Fruit fly (Drosophila melanogaster): ENCODE data around the gene CG10804.

CG10804 gene

DNA sequence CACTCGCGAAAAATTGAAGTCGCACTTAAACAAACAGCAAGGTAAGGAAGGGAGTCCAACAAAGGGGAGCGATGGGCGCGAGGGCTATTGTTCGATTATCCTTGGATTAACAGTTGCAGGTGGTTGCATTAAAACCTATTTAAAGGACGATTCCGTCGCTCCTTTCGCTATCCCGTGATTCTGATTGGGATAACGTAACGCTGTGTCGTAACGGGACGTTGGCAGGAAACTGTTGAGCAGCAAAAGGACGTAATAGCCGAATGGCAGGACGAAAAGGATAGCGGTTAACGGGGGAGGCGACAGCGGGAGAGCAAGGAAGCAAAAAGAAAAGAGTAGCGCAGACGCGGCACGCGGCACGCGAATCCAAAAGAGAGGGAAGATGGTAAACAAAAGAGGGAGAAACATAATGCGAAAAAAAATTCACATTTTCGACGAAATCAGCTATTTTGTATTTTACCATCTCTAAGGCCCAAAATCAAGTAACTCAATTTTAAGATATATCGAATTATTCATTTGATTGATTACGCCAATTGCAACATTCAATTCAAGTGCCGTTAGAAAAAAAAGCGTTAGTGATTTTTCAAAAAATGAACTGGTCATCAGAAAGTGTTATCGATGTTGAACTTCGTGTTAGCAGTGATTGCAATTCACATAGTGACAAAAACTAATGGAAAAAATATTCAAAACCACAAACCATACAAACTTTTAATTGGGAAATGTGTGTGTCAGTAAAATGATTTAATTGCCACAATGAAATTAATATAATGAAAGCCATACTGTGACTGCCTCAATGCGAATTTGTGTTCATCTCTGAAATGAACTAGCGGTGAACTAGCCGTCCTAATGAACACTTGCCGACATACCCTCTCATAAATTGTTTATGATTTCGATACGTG lies at the start of gene CG10804, which contains the start of gene CG10802:
Gene CG10804 (minus strand): TSS at position 204 of the 896 bp plus-strand sequence.
Gene CG10802 (plus strand): TSS at position 847 of the 896 bp plus-strand sequence.
- TF ChIP-seq Myc (optimal IDR thresholded peaks at IDR 0.05) = no peak
- TF ChIP-seq insv (optimal IDR thresholded peaks at IDR 0.05) = no peak
- TF ChIP-seq h (optimal IDR thresholded peaks at IDR 0.05) = no peak
- TF ChIP-seq Sin3A (optimal IDR thresholded peaks at IDR 0.05) = no peak
- TF ChIP-seq psq (optimal IDR thresholded peaks at IDR 0.05) = no peak
- TF ChIP-seq ttk (optimal IDR thresholded peaks at IDR 0.05) = no peak

DNA sequence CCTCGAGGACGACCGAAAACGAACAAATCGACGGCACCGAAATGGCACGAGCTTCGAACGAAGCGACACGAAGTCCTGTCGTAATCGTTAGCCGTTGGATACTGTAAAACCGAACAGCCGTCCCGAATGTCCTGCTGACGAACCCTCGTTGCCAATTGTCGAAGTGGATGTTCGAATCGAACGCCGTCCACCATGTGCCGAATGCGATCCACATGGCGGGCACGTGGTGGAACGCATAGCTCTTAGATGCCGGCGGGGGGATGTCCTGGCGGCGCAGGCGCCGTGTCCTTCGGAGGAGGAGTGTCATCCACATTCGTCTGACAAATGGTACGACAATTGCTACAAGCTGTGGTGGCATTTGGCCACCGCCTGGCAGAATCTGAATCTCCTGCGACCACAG lies 48.6 kb upstream of the CG10804 start:
- TF ChIP-seq psq (optimal IDR thresholded peaks at IDR 0.05) = no peak
- no peak for TF ChIP-seq Myc (optimal IDR thresholded peaks at IDR 0.05)
- TF ChIP-seq ttk (optimal IDR thresholded peaks at IDR 0.05) = no peak
- no peak for TF ChIP-seq insv (optimal IDR thresholded peaks at IDR 0.05)
- no peak for TF ChIP-seq h (optimal IDR thresholded peaks at IDR 0.05)
- no peak for TF ChIP-seq Sin3A (optimal IDR thresholded peaks at IDR 0.05)

DNA sequence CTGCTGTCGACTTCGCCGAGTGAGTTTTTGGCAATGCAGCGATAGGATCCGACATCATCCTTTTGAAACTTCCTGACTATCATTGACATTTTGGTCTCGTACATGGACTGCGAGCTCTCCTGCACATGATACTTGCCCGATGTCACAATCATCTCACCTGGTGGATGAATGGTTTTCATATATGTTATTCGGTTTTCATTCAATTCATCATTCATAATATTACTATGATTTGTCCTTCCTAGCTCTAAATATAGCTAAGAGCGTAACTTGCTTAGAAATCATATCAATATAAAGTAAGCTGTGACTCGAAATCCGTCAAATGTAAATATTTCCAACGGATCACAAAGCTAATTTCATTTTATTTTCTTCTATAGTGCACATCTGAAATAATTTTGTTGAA lies 31.9 kb upstream of the CG10804 start, which contains the start of gene CG13021:
Gene CG13021 (plus strand): TSS at position 301 of the 400 bp plus-strand sequence.
- TF ChIP-seq psq (optimal IDR thresholded peaks at IDR 0.05) (no peak), h (optimal IDR thresholded peaks at IDR 0.05) (no peak), Sin3A (optimal IDR thresholded peaks at IDR 0.05) (no peak), Myc (optimal IDR thresholded peaks at IDR 0.05) (no peak), insv (optimal IDR thresholded peaks at IDR 0.05) (no peak), ttk (optimal IDR thresholded peaks at IDR 0.05) (no peak)

DNA sequence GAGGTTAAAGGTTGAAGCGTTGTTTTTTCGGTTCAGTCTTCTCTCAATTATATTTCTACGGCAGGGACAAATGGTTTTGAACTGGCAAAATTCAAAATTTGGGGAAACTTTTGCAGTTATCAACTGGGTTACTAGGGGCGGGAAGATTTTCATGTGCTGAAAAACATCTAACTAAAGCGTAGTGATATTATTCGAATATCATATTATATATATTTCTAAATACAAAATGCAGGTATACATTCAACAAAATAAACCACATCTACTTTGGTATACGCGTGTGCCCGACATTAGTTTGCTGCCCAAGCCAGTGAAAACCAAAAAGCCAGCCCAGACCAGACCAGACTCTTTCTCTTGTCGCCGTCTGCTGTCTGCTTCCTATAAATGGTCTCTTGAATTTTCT lies 22.6 kb upstream of the CG10804 start, which contains the start of gene Gas8:
Gene Gas8 (minus strand): TSS at position 101 of the 400 bp plus-strand sequence.
- TF ChIP-seq Sin3A (optimal IDR thresholded peaks at IDR 0.05) (no peak), h (optimal IDR thresholded peaks at IDR 0.05) (no peak), Myc (optimal IDR thresholded peaks at IDR 0.05) (no peak), psq (optimal IDR thresholded peaks at IDR 0.05) (no peak), insv (optimal IDR thresholded peaks at IDR 0.05) (no peak), ttk (optimal IDR thresholded peaks at IDR 0.05) (no peak)

DNA sequence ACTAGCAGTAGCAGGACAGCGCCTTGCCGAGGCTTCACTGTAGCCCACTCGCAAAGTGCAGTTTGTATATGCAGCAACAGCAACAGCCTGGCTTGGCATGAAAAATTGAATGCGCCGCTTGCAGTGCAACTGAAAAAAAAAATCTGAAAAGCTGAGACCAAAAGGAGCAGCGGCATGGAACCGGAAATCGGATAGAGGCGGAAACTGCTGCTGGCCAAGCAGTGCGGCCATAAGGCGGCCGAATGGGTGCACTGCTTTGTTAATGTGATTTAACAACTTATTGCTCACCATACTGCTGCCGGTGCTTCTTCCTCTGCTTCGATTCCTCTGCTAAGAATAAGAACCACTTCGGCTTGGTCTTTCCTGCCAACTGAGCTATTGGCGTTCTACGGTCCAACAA lies 22.1 kb upstream of the CG10804 start:
- TF ChIP-seq h (optimal IDR thresholded peaks at IDR 0.05) = no peak
- TF ChIP-seq Sin3A (optimal IDR thresholded peaks at IDR 0.05) = no peak
- no peak for TF ChIP-seq Myc (optimal IDR thresholded peaks at IDR 0.05)
- TF ChIP-seq psq (optimal IDR thresholded peaks at IDR 0.05) = no peak
- no peak for TF ChIP-seq insv (optimal IDR thresholded peaks at IDR 0.05)
- no peak for TF ChIP-seq ttk (optimal IDR thresholded peaks at IDR 0.05)

- no peak for TF ChIP-seq insv (optimal IDR thresholded peaks at IDR 0.05)
- no peak for TF ChIP-seq psq (optimal IDR thresholded peaks at IDR 0.05)
- TF ChIP-seq ttk (optimal IDR thresholded peaks at IDR 0.05) = no peak
- no peak for TF ChIP-seq Myc (optimal IDR thresholded peaks at IDR 0.05)
- TF ChIP-seq Sin3A (optimal IDR thresholded peaks at IDR 0.05) = no peak
- no peak for TF ChIP-seq h (optimal IDR thresholded peaks at IDR 0.05)
Measured at dm6 chrX:3485871-3486270, 3.7 kb upstream of the CG10804 start.

DNA sequence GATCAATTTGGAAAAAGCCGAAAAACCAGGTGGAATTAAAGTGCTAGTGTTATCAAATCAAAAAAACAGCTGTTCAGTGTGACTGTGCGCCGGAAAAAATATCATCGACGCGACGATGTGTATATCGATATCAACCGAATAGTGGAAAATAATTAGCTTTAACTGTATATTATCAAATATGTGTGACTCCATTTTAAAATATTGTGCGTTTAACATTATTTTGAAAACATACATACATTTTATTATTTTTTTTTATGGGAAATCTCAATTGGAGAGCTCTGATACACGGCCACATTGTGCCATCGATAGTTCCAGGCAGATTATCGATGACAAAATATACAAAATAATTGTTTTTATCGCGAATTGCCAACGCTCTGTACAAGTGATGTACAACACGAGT lies 3.2 kb upstream of the CG10804 start, which contains the start of the genes CG14270 and CG10803:
Gene CG14270 (minus strand): TSS at position 75 of the 400 bp plus-strand sequence.
Gene CG10803 (plus strand): TSS at position 347 of the 400 bp plus-strand sequence.
- TF ChIP-seq ttk (optimal IDR thresholded peaks at IDR 0.05) = no peak
- no peak for TF ChIP-seq psq (optimal IDR thresholded peaks at IDR 0.05)

- TF ChIP-seq h (optimal IDR thresholded peaks at IDR 0.05) (no peak), insv (optimal IDR thresholded peaks at IDR 0.05) (no peak), psq (optimal IDR thresholded peaks at IDR 0.05) (no peak), ttk (optimal IDR thresholded peaks at IDR 0.05) (no peak), Myc (optimal IDR thresholded peaks at IDR 0.05) (no peak), Sin3A (optimal IDR thresholded peaks at IDR 0.05) (no peak)
Measured at dm6 chrX:3481034-3481433, 1.1 kb downstream of the CG10804 start.

DNA sequence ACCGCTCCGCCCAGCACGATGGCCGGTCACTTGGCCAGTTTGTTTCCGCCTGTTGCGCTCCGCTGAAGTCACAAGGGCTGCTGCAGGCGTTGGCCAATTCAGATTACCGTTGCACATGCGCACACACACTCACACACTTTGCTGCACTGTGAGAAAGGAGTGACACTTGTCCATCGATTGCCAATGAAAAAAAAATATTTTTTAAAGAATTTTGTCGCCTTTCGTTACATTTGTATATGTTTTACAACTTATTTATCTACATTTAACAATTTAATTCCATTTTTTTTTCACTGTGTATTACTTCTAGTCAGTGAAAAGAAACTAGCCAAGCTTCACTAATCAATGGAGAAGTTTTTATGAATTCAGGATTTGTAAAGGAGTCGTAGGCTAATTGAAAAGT lies 6.1 kb downstream of the CG10804 start:
- TF ChIP-seq insv (optimal IDR thresholded peaks at IDR 0.05) = no peak

DNA sequence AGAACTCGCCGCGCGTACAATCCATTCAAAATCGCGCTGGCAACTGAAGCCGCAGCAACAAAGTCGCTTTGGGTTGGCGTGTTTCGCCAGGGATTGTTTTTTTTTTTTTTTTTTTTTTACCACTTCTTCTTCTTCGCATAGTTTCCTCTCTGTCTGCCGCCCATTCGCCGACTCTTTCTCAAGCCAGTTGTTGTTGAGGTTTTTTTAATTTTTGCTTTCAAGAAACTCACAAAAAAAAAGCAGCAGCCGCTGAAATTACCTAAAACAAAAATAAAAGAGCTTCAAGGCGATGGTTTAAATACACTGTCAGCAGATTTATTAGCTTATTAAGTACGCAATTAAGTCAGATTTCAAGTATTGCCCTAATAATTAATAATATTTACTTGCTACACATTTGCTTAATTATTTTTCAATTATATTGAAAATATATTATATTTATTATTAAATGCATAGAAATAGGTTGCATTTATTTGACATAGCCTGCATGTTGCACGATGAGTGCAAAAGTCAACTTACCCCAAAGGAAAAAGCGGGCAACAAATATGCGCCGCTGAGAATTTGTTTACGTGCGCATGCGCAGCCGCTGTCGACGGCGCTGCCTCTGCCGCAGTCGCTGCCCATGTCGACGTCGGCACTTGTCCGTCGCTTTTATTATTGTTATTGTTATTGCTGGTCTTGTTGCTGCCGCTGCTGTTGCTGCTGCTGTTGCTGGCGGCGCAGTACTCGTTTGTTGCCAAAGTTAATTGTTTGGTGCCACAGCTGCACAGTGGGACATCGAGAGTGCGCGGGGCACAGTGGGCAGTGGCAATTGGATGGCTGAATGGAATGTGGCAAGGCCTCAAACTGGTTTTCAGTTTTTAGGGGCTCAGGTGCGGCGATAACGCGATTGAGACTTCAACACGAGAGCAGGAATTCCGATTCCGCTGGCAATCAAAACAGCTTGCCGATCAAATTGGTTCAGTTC lies 7.4 kb downstream of the CG10804 start, which contains the start of gene CG12206:
Gene CG12206 (minus strand): TSS at position 49 of the 964 bp plus-strand sequence.
- no peak for TF ChIP-seq h (optimal IDR thresholded peaks at IDR 0.05)
- TF ChIP-seq psq (optimal IDR thresholded peaks at IDR 0.05) = no peak
- TF ChIP-seq insv (optimal IDR thresholded peaks at IDR 0.05) = no peak
- no peak for TF ChIP-seq Sin3A (optimal IDR thresholded peaks at IDR 0.05)
- TF ChIP-seq Myc (optimal IDR thresholded peaks at IDR 0.05) = no peak
- TF ChIP-seq ttk (optimal IDR thresholded peaks at IDR 0.05) = no peak

dm6 chrX:3473636-3474035 lies 8.5 kb downstream of the CG10804 start:
- TF ChIP-seq ttk (optimal IDR thresholded peaks at IDR 0.05) (no peak), Myc (optimal IDR thresholded peaks at IDR 0.05) (no peak), Sin3A (optimal IDR thresholded peaks at IDR 0.05) (no peak), psq (optimal IDR thresholded peaks at IDR 0.05) (no peak), h (optimal IDR thresholded peaks at IDR 0.05) (no peak), insv (optimal IDR thresholded peaks at IDR 0.05) (no peak)
